Fruit fly (Drosophila melanogaster): ENCODE results near the gene Pus7.

The Pus7 gene

dm6 chr3L:8525691-8526421, 16.1 kb downstream of the Pus7 start:
- TF ChIP-seq CG11762 (GFP tag; optimal IDR thresholded peaks at IDR 0.05; ENCODE audit: insufficient read depth) (no peak), CG31627 (GFP tag; optimal IDR thresholded peaks at IDR 0.05) (peak; percentile 9), CG8119 (GFP tag; IDR thresholded peaks at IDR 0.05) (no peak), CG16779 (tag; optimal IDR thresholded peaks at IDR 0.05) (no peak), fkh (GFP tag; optimal IDR thresholded peaks at IDR 0.05) (peak; percentile 80), Gug (GFP tag; IDR thresholded peaks at IDR 0.05) (no peak), CG10669 (GFP tag; optimal IDR thresholded peaks at IDR 0.05) (no peak), Hr4 (GFP tag; optimal IDR thresholded peaks at IDR 0.05) (peak; percentile 14), Eip75B (GFP tag; optimal IDR thresholded peaks at IDR 0.05) (no peak), fd59A (GFP tag; optimal IDR thresholded peaks at IDR 0.05) (no peak), lz (GFP tag; optimal IDR thresholded peaks at IDR 0.05) (no peak), ss (GFP tag; optimal IDR thresholded peaks at IDR 0.05) (no peak), acj6 (GFP tag; optimal IDR thresholded peaks at IDR 0.05) (peak; percentile 22), CG32006 (GFP tag; optimal IDR thresholded peaks at IDR 0.05) (peak; percentile 40), Blimp-1 (GFP tag; optimal IDR thresholded peaks at IDR 0.05) (no peak), Eip78C (GFP tag) (peak; percentile 52), CG15336 (GFP tag; IDR thresholded peaks at IDR 0.05) (no peak), achi (GFP tag; optimal IDR thresholded peaks at IDR 0.05) (peak; percentile 14), dsx (GFP tag; optimal IDR thresholded peaks at IDR 0.05; ENCODE audit: poor library complexity, severe bottlenecking) (no peak), OdsH (GFP tag; optimal IDR thresholded peaks at IDR 0.05) (peak; percentile 30), CG1621 (tag; optimal IDR thresholded peaks at IDR 0.05) (no peak), svp (GFP tag) (peak; percentile 81), dac (GFP tag; optimal IDR thresholded peaks at IDR 0.05) (no peak), CG11902 (GFP tag; optimal IDR thresholded peaks at IDR 0.05) (no peak), CG8319 (GFP tag; optimal IDR thresholded peaks at IDR 0.05) (no peak), Hr39 (GFP tag; optimal IDR thresholded peaks at IDR 0.05) (peak; percentile 25), topi (GFP tag; optimal IDR thresholded peaks at IDR 0.05) (peak; percentile 2), pdm3 (GFP tag; optimal IDR thresholded peaks at IDR 0.05) (peak; percentile 24), CG34406 (GFP tag; optimal IDR thresholded peaks at IDR 0.05) (no peak), CG6163 (GFP tag; IDR thresholded peaks at IDR 0.05) (no peak), vri (GFP tag; optimal IDR thresholded peaks at IDR 0.05) (peak; percentile 55), Sox102F (GFP tag; optimal IDR thresholded peaks at IDR 0.05) (peak; percentile 9), esn (GFP tag; optimal IDR thresholded peaks at IDR 0.05) (peak; percentile 39)

- TF ChIP-seq CG9139 (GFP tag; optimal IDR thresholded peaks at IDR 0.05) (no peak), Hr4 (GFP tag; optimal IDR thresholded peaks at IDR 0.05) (no peak), Eip75B (GFP tag; optimal IDR thresholded peaks at IDR 0.05) (no peak), Gug (GFP tag; IDR thresholded peaks at IDR 0.05) (no peak), Ets21C (GFP tag; optimal IDR thresholded peaks at IDR 0.05) (no peak), Sox14 (GFP tag; optimal IDR thresholded peaks at IDR 0.05) (no peak), fd59A (GFP tag; optimal IDR thresholded peaks at IDR 0.05) (no peak), eg (GFP tag; IDR thresholded peaks at IDR 0.05) (no peak), CG3919 (GFP tag; optimal IDR thresholded peaks at IDR 0.05) (no peak), Hr39 (GFP tag; optimal IDR thresholded peaks at IDR 0.05) (no peak), Smox (GFP tag; optimal IDR thresholded peaks at IDR 0.05) (no peak), CG8119 (GFP tag; IDR thresholded peaks at IDR 0.05) (no peak), net (GFP tag; optimal IDR thresholded peaks at IDR 0.05) (no peak)
Observed at dm6 chr3L:8527829-8528228, 18.0 kb downstream of the Pus7 start.

Data from whole organism, prepupa.